Worm (Caenorhabditis elegans): Measurements from ENCODE around the gene nstp-7.

DNA sequence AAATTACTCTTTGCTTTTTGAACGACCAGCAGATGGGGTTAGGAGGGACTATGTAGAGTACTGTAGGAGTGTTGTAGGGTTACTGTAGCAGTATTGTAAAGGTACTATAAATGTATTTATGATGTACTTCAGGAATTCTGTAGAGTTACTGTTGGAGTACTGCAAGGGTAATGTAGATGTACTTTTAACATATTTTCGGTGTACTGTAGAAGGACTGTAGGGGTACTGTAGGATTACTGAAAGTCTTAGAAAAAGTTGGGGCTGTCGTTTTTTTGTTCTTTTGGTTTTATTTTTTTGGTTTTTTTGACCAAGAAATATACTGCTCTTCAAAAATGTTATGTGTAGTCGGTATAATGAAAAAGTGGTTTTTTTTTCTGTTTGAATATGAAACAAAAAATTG, 16.9 kb downstream of the nstp-7 start:
- TF ChIP-seq nhr-11 (tag; optimal IDR thresholded peaks at IDR 0.05) (no peak), ceh-16 (tag; optimal IDR thresholded peaks at IDR 0.05) (no peak), lin-39 (tag; optimal IDR thresholded peaks at IDR 0.05) (no peak), elt-1 (tag; optimal IDR thresholded peaks at IDR 0.05) (no peak), mdl-1 (tag; optimal IDR thresholded peaks at IDR 0.05) (no peak), fos-1 (tag; optimal IDR thresholded peaks at IDR 0.05) (no peak), daf-12 (tag; optimal IDR thresholded peaks at IDR 0.05) (no peak), snpc-4 (tag; optimal IDR thresholded peaks at IDR 0.05) (no peak), nhr-76 (tag; optimal IDR thresholded peaks at IDR 0.05) (no peak), nhr-28 (tag; optimal IDR thresholded peaks at IDR 0.05) (no peak), ama-1 (optimal IDR thresholded peaks at IDR 0.05) (no peak), pha-4 (tag; optimal IDR thresholded peaks at IDR 0.05) (no peak)
